Fruit fly (Drosophila melanogaster) whole organism, embryonic: ENCODE data around the gene drongo.

Experiments used
- Atf-2 ChIP-seq: fragments of 200-800 bp; sonication (Bioruptor generic); optimal IDR thresholded peaks from 2 replicates; lab custom pipeline; 2016; ENCODE audit warnings: missing biosample characterization, missing genetic modification characterization
- Bteb2 ChIP-seq: fragments of 200-800 bp; sonication (Bioruptor generic); optimal IDR thresholded peaks from 2 replicates; lab custom pipeline; 2016; ENCODE audit warnings: missing biosample characterization, missing genetic modification characterization
- CG10366 ChIP-seq: fragments of 200-800 bp; sonication (Bioruptor generic); IDR thresholded peaks from 2 replicates; pipeline ENCODE4 v1.3.6; 2022; ENCODE audit warnings: missing biosample characterization, missing genetic modification characterization
- CG13775 ChIP-seq: fragments of 200-800 bp; sonication (Bioruptor generic); optimal IDR thresholded peaks from 3 replicates; lab custom pipeline; 2017; ENCODE audit warnings: missing biosample characterization, mild to moderate bottlenecking, missing genetic modification characterization
- CG14710 ChIP-seq: fragments of 200-800 bp; sonication (Bioruptor generic); optimal IDR thresholded peaks from 3 replicates; lab custom pipeline; 2019; ENCODE audit warnings: missing biosample characterization, mild to moderate bottlenecking, missing genetic modification characterization, moderate library complexity
- CG15696 ChIP-seq: fragments of 200-800 bp; sonication (Bioruptor generic); optimal IDR thresholded peaks from 2 replicates; lab custom pipeline; 2019; ENCODE audit warnings: missing biosample characterization, mild to moderate bottlenecking, missing genetic modification characterization, moderate library complexity
- CG16779 ChIP-seq: fragments of 200-800 bp; sonication (Bioruptor generic); IDR thresholded peaks from 2 replicates; pipeline ENCODE4 v1.3.6; 2022; ENCODE audit warnings: missing biosample characterization, missing genetic modification characterization
- CG17612 ChIP-seq: fragments of 200-800 bp; sonication (Bioruptor generic); IDR thresholded peaks from 2 replicates; pipeline ENCODE4 v1.3.6; 2022; ENCODE audit warnings: missing biosample characterization, missing genetic modification characterization
- CG17829 ChIP-seq: fragments of 200-800 bp; optimal IDR thresholded peaks from 2 replicates; lab custom pipeline; 2019; ENCODE audit warnings: missing biosample characterization, mild to moderate bottlenecking, missing genetic modification characterization, moderate library complexity
- CG31441 ChIP-seq: fragments of 200-800 bp; sonication (Bioruptor generic); IDR thresholded peaks from 2 replicates; pipeline ENCODE4 v1.3.6; 2022; ENCODE audit warnings: missing biosample characterization, missing genetic modification characterization
- CG4360 ChIP-seq: fragments of 200-800 bp; sonication (Bioruptor generic); IDR thresholded peaks from 2 replicates; pipeline ENCODE4 v1.3.6; 2022; ENCODE audit warnings: missing biosample characterization, missing genetic modification characterization
- CG5180 ChIP-seq: fragments of 200-800 bp; sonication (Bioruptor generic); optimal IDR thresholded peaks from 3 replicates; lab custom pipeline; 2017; ENCODE audit warnings: missing biosample characterization, missing genetic modification characterization, mild to moderate bottlenecking, moderate library complexity, missing genetic modification reagents
- CG6683 ChIP-seq: fragments of 200-800 bp; sonication (Bioruptor generic); optimal IDR thresholded peaks from 2 replicates; lab custom pipeline; 2017; ENCODE audit warnings: missing biosample characterization, mild to moderate bottlenecking, missing genetic modification characterization, missing genetic modification reagents
- CG9609 ChIP-seq: fragments of 200-800 bp; sonication (Bioruptor generic); optimal IDR thresholded peaks from 3 replicates; lab custom pipeline; 2016; ENCODE audit warnings: missing biosample characterization, missing genetic modification characterization
- Chrac-16 ChIP-seq: fragments of 200-800 bp; sonication (Bioruptor generic); optimal IDR thresholded peaks from 3 replicates; lab custom pipeline; 2016; ENCODE audit warnings: missing biosample characterization, missing genetic modification characterization
- Dip2 ChIP-seq: fragments of 200-800 bp; sonication (Bioruptor generic); IDR thresholded peaks from 2 replicates; pipeline ENCODE4 v1.3.6; 2022; ENCODE audit warnings: missing biosample characterization, missing genetic modification characterization
- Dll ChIP-seq: fragments of 200-800 bp; sonication (Bioruptor generic); IDR thresholded peaks from 4 replicates; pipeline ENCODE4 v1.3.6; 2022; ENCODE audit warnings: missing biosample characterization, missing genetic modification characterization; ENCODE audit not compliant: partially characterized antibody
- Dp ChIP-seq: fragments of 200-800 bp; sonication (Bioruptor generic); optimal IDR thresholded peaks from 2 replicates; lab custom pipeline; 2018; ENCODE audit warnings: missing biosample characterization, mild to moderate bottlenecking, missing genetic modification characterization, moderate library complexity
- GATAe ChIP-seq: fragments of 200-800 bp; sonication (Bioruptor generic); conservative IDR thresholded peaks from 2 replicates; pipeline ENCODE4 v1.3.6; 2022; ENCODE audit warnings: missing biosample characterization, missing genetic modification characterization
- HHEX ChIP-seq: fragments of 200-800 bp; sonication (Bioruptor generic); optimal IDR thresholded peaks from 3 replicates; lab custom pipeline; 2017; ENCODE audit warnings: missing biosample characterization, mild to moderate bottlenecking, missing genetic modification characterization, missing genetic modification reagents
- HLH4C ChIP-seq: fragments of 200-800 bp; sonication (Bioruptor generic); IDR thresholded peaks from 3 replicates; pipeline ENCODE4 v1.3.6; 2022; ENCODE audit warnings: missing biosample characterization, missing genetic modification characterization; ENCODE audit not compliant: partially characterized antibody
- HLH54F ChIP-seq: fragments of 200-800 bp; sonication (Bioruptor generic); optimal IDR thresholded peaks from 3 replicates; lab custom pipeline; 2016; ENCODE audit warnings: missing biosample characterization, missing genetic modification characterization
- Lim3 ChIP-seq: fragments of 200-800 bp; sonication (Bioruptor generic); IDR thresholded peaks from 2 replicates; pipeline ENCODE4 v1.3.6; 2022; ENCODE audit warnings: missing biosample characterization, missing genetic modification characterization
- Lpt ChIP-seq: fragments of >200 bp; optimal IDR thresholded peaks from 2 replicates; lab custom pipeline; 2018; ENCODE audit warnings: missing biosample characterization, missing genetic modification characterization
- Myb ChIP-seq: fragments of 200-800 bp; sonication (Bioruptor generic); optimal IDR thresholded peaks from 2 replicates; lab custom pipeline; 2016; ENCODE audit warnings: missing biosample characterization, missing genetic modification characterization
- NC2α ChIP-seq: fragments of 200-800 bp; sonication (Bioruptor generic); optimal IDR thresholded peaks from 2 replicates; lab custom pipeline; 2016; ENCODE audit warnings: missing biosample characterization, missing genetic modification characterization
- Poxn ChIP-seq: fragments of 200-800 bp; sonication (Bioruptor generic); IDR thresholded peaks from 2 replicates; pipeline ENCODE4 v1.3.6; 2022; ENCODE audit warnings: missing biosample characterization, missing genetic modification characterization
- Sry-δ ChIP-seq: fragments of 200-800 bp; sonication (Bioruptor generic); optimal IDR thresholded peaks from 2 replicates; lab custom pipeline; 2016; ENCODE audit warnings: missing biosample characterization, missing genetic modification characterization
- Ssrp ChIP-seq: fragments of 200-800 bp; sonication (Bioruptor generic); optimal IDR thresholded peaks from 2 replicates; lab custom pipeline; 2018; ENCODE audit warnings: missing biosample characterization, mild to moderate bottlenecking, missing genetic modification characterization, moderate library complexity
- Trl ChIP-seq, 3 experiments: fragments of >200 bp in 2 of 3; fragments of 200-800 bp in 1 of 3; sonication (Bioruptor generic) in 1 of 3; optimal IDR thresholded peaks; 2 replicates in 1 of 3; 3 replicates in 2 of 3; lab custom pipeline; 2016 to 2017; ENCODE audit warnings: missing biosample characterization in 1 of 3, missing genetic modification characterization in 1 of 3
- Xbp1 ChIP-seq: fragments of 200-800 bp; sonication (Bioruptor generic); optimal IDR thresholded peaks from 3 replicates; lab custom pipeline; 2016; ENCODE audit warnings: missing biosample characterization, mild to moderate bottlenecking, missing genetic modification characterization
- ac ChIP-seq: fragments of 200-800 bp; sonication (Bioruptor generic); optimal IDR thresholded peaks from 3 replicates; lab custom pipeline; 2017; ENCODE audit warnings: missing biosample characterization, mild to moderate bottlenecking, missing genetic modification characterization
- az2 ChIP-seq: fragments of 200-800 bp; sonication (Bioruptor generic); optimal IDR thresholded peaks from 3 replicates; lab custom pipeline; 2016; ENCODE audit warnings: missing biosample characterization, missing genetic modification characterization
- bigmax ChIP-seq: fragments of 200-800 bp; sonication (Bioruptor generic); optimal IDR thresholded peaks from 2 replicates; lab custom pipeline; 2018; ENCODE audit warnings: missing biosample characterization, mild to moderate bottlenecking, missing genetic modification characterization
- chinmo ChIP-seq: fragments of 200-800 bp; sonication (Bioruptor generic); IDR thresholded peaks from 4 replicates; pipeline ENCODE4 v1.3.6; 2022; ENCODE audit warnings: missing biosample characterization, missing genetic modification characterization; ENCODE audit not compliant: partially characterized antibody
- chm ChIP-seq: fragments of 200-800 bp; sonication (Bioruptor generic); IDR thresholded peaks from 2 replicates; pipeline ENCODE4 v1.3.6; 2022; ENCODE audit warnings: missing biosample characterization, missing genetic modification characterization
- dmrt99B ChIP-seq: fragments of 200-800 bp; sonication (Bioruptor generic); optimal IDR thresholded peaks from 2 replicates; lab custom pipeline; 2018; ENCODE audit warnings: missing biosample characterization, mild to moderate bottlenecking, missing genetic modification characterization, moderate library complexity
- dpn ChIP-seq, 2 experiments: fragments of 200-800 bp; sonication (Bioruptor generic); optimal IDR thresholded peaks; 3 replicates each; lab custom pipeline; 2016; ENCODE audit warnings: missing biosample characterization in 2 of 2, missing genetic modification characterization in 2 of 2
- grn ChIP-seq: fragments of 200-800 bp; sonication (Bioruptor generic); optimal IDR thresholded peaks from 3 replicates; lab custom pipeline; 2017; ENCODE audit warnings: missing biosample characterization, missing genetic modification characterization
- ham ChIP-seq: fragments of 200-800 bp; sonication (Bioruptor generic); IDR thresholded peaks from 2 replicates; pipeline ENCODE4 v1.3.6; 2022; ENCODE audit warnings: missing biosample characterization, missing genetic modification characterization
- hb ChIP-seq: fragments of 200-800 bp; sonication (Bioruptor generic); IDR thresholded peaks from 3 replicates; pipeline ENCODE4 v1.3.6; 2022; ENCODE audit warnings: missing biosample characterization, missing genetic modification characterization; ENCODE audit not compliant: partially characterized antibody
- jumu ChIP-seq: fragments of 200-800 bp; sonication (Bioruptor generic); optimal IDR thresholded peaks from 3 replicates; lab custom pipeline; 2016; ENCODE audit warnings: missing biosample characterization, missing genetic modification characterization
- mam ChIP-seq: fragments of 200-800 bp; sonication (Bioruptor generic); optimal IDR thresholded peaks from 3 replicates; lab custom pipeline; 2016; ENCODE audit warnings: missing biosample characterization, missing genetic modification characterization
- p53 ChIP-seq: fragments of 200-800 bp; sonication (Bioruptor generic); optimal IDR thresholded peaks from 2 replicates; lab custom pipeline; 2016; ENCODE audit warnings: missing biosample characterization, missing genetic modification characterization
- pfk ChIP-seq: fragments of 200-800 bp; sonication (Bioruptor generic); optimal IDR thresholded peaks from 2 replicates; lab custom pipeline; 2018; ENCODE audit warnings: missing biosample characterization, mild to moderate bottlenecking, missing genetic modification characterization, moderate library complexity
- schlank ChIP-seq: fragments of 200-800 bp; sonication (Bioruptor generic); optimal IDR thresholded peaks from 2 replicates; lab custom pipeline; 2018; ENCODE audit warnings: missing biosample characterization, mild to moderate bottlenecking, missing genetic modification characterization
- sisA ChIP-seq: fragments of 200-800 bp; sonication (Bioruptor generic); IDR thresholded peaks from 2 replicates; pipeline ENCODE4 v1.3.6; 2022; ENCODE audit warnings: missing biosample characterization, missing genetic modification characterization
- tap ChIP-seq: fragments of 200-800 bp; optimal IDR thresholded peaks from 3 replicates; lab custom pipeline; 2019; ENCODE audit warnings: missing biosample characterization, mild to moderate bottlenecking, missing genetic modification characterization, moderate library complexity
- wek ChIP-seq: fragments of 200-800 bp; sonication (Bioruptor generic); optimal IDR thresholded peaks from 3 replicates; lab custom pipeline; 2018; ENCODE audit warnings: missing biosample characterization, mild to moderate bottlenecking, missing genetic modification characterization, moderate library complexity
- zen ChIP-seq: fragments of 200-800 bp; sonication (Bioruptor generic); optimal IDR thresholded peaks from 3 replicates; lab custom pipeline; 2018; ENCODE audit warnings: missing biosample characterization, mild to moderate bottlenecking, missing genetic modification characterization, moderate library complexity

drongo gene

dm6 chr2L:846167-846868 is 4.6 kb downstream of the drongo start (continued):
- TF ChIP-seq CG17829 (tag; lab: Kevin White, UChicago) (peak; percentile 60), CG5180 (peak; percentile 45), Ssrp (tag; lab: Kevin White, UChicago) (peak; percentile 69), chinmo (GFP tag; lab: Robert Waterston, UW) (no peak), mam (GFP tag; lab: Kevin White, UChicago) (peak; percentile 54), Trl (optimal IDR thresholded peaks at IDR 0.05; lab: Kevin White, UChicago) (no peak), Trl (GFP tag; optimal IDR thresholded peaks at IDR 0.05; lab: Kevin White, UChicago) (peak; percentile 38), GATAe (GFP tag; lab: Robert Waterston, UW) (no peak), CG13775 (GFP tag; lab: Kevin White, UChicago) (peak; percentile 21), CG16779 (GFP tag; lab: Robert Waterston, UW) (no peak), CG9609 (GFP tag; lab: Kevin White, UChicago) (peak; percentile 33), Dip2 (GFP tag; lab: Robert Waterston, UW) (no peak), tap (peak; percentile 55), Poxn (GFP tag; lab: Robert Waterston, UW) (no peak), Bteb2 (GFP tag; lab: Kevin White, UChicago) (no peak), pfk (GFP tag; lab: Kevin White, UChicago) (no peak), dmrt99B (tag; lab: Kevin White, UChicago) (peak; percentile 88), CG10366 (GFP tag; lab: Robert Waterston, UW) (no peak), CG4360 (no peak), Myb (peak; percentile 22), Lim3 (GFP tag; lab: Robert Waterston, UW) (no peak), hb (GFP tag; lab: Robert Waterston, UW) (no peak), CG15696 (tag; lab: Kevin White, UChicago) (no peak), CG31441 (peak; percentile 79), ac (GFP tag; lab: Kevin White, UChicago) (no peak), p53 (GFP tag; lab: Kevin White, UChicago) (peak; percentile 35), chm (GFP tag; lab: Robert Waterston, UW) (peak; percentile 34; the same call in 1 of the 2 replicates), CG6683 (no peak), az2 (peak; percentile 68), wek (GFP tag; lab: Kevin White, UChicago) (peak; percentile 40), HLH4C (GFP tag; lab: Robert Waterston, UW) (no peak), zen (tag; lab: Kevin White, UChicago) (no peak), Xbp1 (GFP tag; lab: Kevin White, UChicago) (peak; percentile 48), HLH54F (GFP tag; lab: Kevin White, UChicago) (peak; percentile 38), schlank (tag; lab: Kevin White, UChicago) (no peak), Lpt (GFP tag; lab: Kevin White, UChicago) (no peak), dpn (GFP tag; optimal IDR thresholded peaks at IDR 0.05; lab: Kevin White, UChicago) (peak; percentile 61 to 65), Sry-δ (peak; percentile 23), NC2α (GFP tag; lab: Kevin White, UChicago) (no peak), grn (no peak), Dp (GFP tag; lab: Kevin White, UChicago) (no peak), CG14710 (tag; lab: Kevin White, UChicago) (peak; percentile 44), HHEX (GFP tag; lab: Kevin White, UChicago) (peak; percentile 40), bigmax (no peak), ham (no peak), Chrac-16 (GFP tag; lab: Kevin White, UChicago) (peak; percentile 52), CG17612 (no peak), jumu (GFP tag; lab: Kevin White, UChicago) (no peak), sisA (peak; percentile 67), Dll (GFP tag; lab: Robert Waterston, UW) (no peak), Atf-2 (GFP tag; lab: Kevin White, UChicago) (peak; percentile 42)
